Fruit fly (Drosophila melanogaster): Measurements from ENCODE around the gene lft.

Gene lft

DNA sequence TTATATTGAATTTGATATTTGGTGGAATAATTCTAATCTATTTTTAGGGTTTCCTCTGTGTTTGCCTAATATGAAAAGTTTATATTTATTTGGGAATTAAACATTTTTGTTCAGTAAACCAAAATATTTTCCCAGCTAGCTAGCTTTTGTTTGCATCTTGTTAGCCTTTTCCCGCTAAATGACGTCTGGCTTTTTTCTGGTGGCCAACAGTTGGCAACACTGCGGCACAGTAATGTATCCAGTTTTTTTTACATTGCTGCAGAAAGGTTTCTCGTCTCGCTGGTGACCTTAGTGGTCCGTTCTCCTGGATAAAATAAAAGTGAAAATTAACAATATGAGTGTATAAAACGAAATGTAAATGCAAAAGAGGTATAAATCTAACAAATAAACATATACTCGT is at the start of gene lft:
Gene lft (plus strand): TSS at position 243 of the 400 bp plus-strand sequence.
- TF ChIP-seq CG2202 (tag; optimal IDR thresholded peaks at IDR 0.05) (no peak), MESR4 (GFP tag; optimal IDR thresholded peaks at IDR 0.05) (peak; percentile 52), luna (GFP tag; optimal IDR thresholded peaks at IDR 0.05) (no peak), CG12104 (GFP tag; optimal IDR thresholded peaks at IDR 0.05) (no peak), YL-1 (GFP tag; optimal IDR thresholded peaks at IDR 0.05) (peak; percentile 32), D19B (GFP tag; optimal IDR thresholded peaks at IDR 0.05) (no peak), danr (GFP tag; IDR thresholded peaks at IDR 0.05) (no peak), stwl (tag; optimal IDR thresholded peaks at IDR 0.05) (peak; percentile 7), Jarid2 (GFP tag; optimal IDR thresholded peaks at IDR 0.05) (no peak), CG18011 (GFP tag; optimal IDR thresholded peaks at IDR 0.05) (peak; percentile 81), CG10267 (tag; optimal IDR thresholded peaks at IDR 0.05) (no peak), sens (GFP tag) (peak; percentile 30), gfzf (GFP tag; optimal IDR thresholded peaks at IDR 0.05) (peak; percentile 48), ttk (GFP tag; IDR thresholded peaks at IDR 0.05) (no peak), CG8924 (tag; optimal IDR thresholded peaks at IDR 0.05) (peak; percentile 31), eyg (GFP tag; optimal IDR thresholded peaks at IDR 0.05) (no peak), CG1602 (GFP tag; optimal IDR thresholded peaks at IDR 0.05) (no peak), Ptx1 (GFP tag; IDR thresholded peaks at IDR 0.05) (no peak), knrl (GFP tag; IDR thresholded peaks at IDR 0.05; ENCODE audit: partially characterized antibody) (no peak), ranshi (GFP tag; IDR thresholded peaks at IDR 0.05) (no peak), row (GFP tag; IDR thresholded peaks at IDR 0.05) (peak; percentile 55; the same call in 2 of the 3 replicates), CG13775 (GFP tag; optimal IDR thresholded peaks at IDR 0.05) (no peak), CG30020 (tag; optimal IDR thresholded peaks at IDR 0.05) (peak; percentile 80), Sry-β (GFP tag; optimal IDR thresholded peaks at IDR 0.05) (peak; percentile 90), trem (tag; optimal IDR thresholded peaks at IDR 0.05) (peak; percentile 42), bigmax (GFP tag; optimal IDR thresholded peaks at IDR 0.05) (no peak), pzg (GFP tag; optimal IDR thresholded peaks at IDR 0.05) (peak; percentile 24), inv (GFP tag; IDR thresholded peaks at IDR 0.05; ENCODE audit: partially characterized antibody) (no peak), CG17385 (GFP tag; optimal IDR thresholded peaks at IDR 0.05) (no peak), Xbp1 (GFP tag; optimal IDR thresholded peaks at IDR 0.05) (no peak), ham (GFP tag; IDR thresholded peaks at IDR 0.05) (no peak), CG2116 (GFP tag; optimal IDR thresholded peaks at IDR 0.05) (peak; percentile 16), Nf-YC (tag; optimal IDR thresholded peaks at IDR 0.05) (peak; percentile 3), D (optimal IDR thresholded peaks at IDR 0.05) (no peak), D (GFP tag; optimal IDR thresholded peaks at IDR 0.05) (no peak), scrt (GFP tag; optimal IDR thresholded peaks at IDR 0.05) (no peak), ci (GFP tag; IDR thresholded peaks at IDR 0.05) (0 out of 3 replicates have a peak, but pooled peaks have one; percentile 24), CG9797 (GFP tag; optimal IDR thresholded peaks at IDR 0.05) (peak; percentile 2), CG14710 (tag; optimal IDR thresholded peaks at IDR 0.05) (peak; percentile 3), CG2199 (GFP tag; IDR thresholded peaks at IDR 0.05) (0 out of 3 replicates have a peak, but pooled peaks have one; percentile 45), CG12155 (GFP tag; optimal IDR thresholded peaks at IDR 0.05) (no peak), Aef1 (GFP tag; IDR thresholded peaks at IDR 0.05) (no peak), Tbp (GFP tag; optimal IDR thresholded peaks at IDR 0.05) (no peak), CoRest (tag; optimal IDR thresholded peaks at IDR 0.05) (peak; percentile 8), CG4617 (GFP tag; optimal IDR thresholded peaks at IDR 0.05; ENCODE audit: borderline replicate concordance) (peak; percentile 8), disco-r (GFP tag; optimal IDR thresholded peaks at IDR 0.05) (no peak), nom (GFP tag; optimal IDR thresholded peaks at IDR 0.05) (peak; percentile 2), so (GFP tag; IDR thresholded peaks at IDR 0.05) (no peak), CG15514 (GFP tag; optimal IDR thresholded peaks at IDR 0.05) (peak; percentile 5), chn (GFP tag; optimal IDR thresholded peaks at IDR 0.05) (no peak), Med (GFP tag) (peak; percentile 73)

Measured in whole organism, embryonic.